Worm (Caenorhabditis elegans): Measurements from ENCODE around the gene F54D8.10.

The F54D8.10 gene

DNA sequence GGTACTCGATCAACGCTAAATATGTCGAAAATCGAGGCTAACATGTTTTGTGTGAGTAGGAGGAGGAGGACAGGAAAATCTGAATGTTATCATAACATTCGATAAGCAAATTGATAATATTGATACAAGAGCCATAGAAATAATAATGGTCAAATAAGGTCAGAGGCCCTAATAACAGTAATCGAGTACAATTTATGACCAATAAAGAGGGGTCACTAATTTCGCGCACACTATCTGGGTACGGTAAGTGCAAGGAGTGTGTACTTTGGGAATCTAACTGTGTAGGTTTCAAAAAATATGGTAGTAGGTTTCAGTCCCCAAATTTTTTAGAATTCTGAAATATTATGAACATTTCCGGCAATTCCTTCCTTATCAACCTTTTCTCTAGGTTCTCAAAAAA, 48.9 kb downstream of the F54D8.10 start:
- no peak for TF ChIP-seq egl-13 (tag; optimal IDR thresholded peaks at IDR 0.05)
- no peak for TF ChIP-seq snpc-4 (tag; optimal IDR thresholded peaks at IDR 0.05)
- TF ChIP-seq jun-1 (tag; optimal IDR thresholded peaks at IDR 0.05), result no peak
- no peak for TF ChIP-seq egl-27 (tag; optimal IDR thresholded peaks at IDR 0.05)
- TF ChIP-seq lin-15B (tag; optimal IDR thresholded peaks at IDR 0.05), result no peak
- TF ChIP-seq mab-9 (GFP tag; IDR thresholded peaks at IDR 0.05), result no peak
- TF ChIP-seq ztf-11 (tag; optimal IDR thresholded peaks at IDR 0.05), result no peak
- no peak for TF ChIP-seq nhr-19 (GFP tag; conservative IDR thresholded peaks at IDR 0.05)
- TF ChIP-seq C04F5.9 (tag; optimal IDR thresholded peaks at IDR 0.05), result no peak
- TF ChIP-seq elt-3 (tag; optimal IDR thresholded peaks at IDR 0.05), result no peak
- no peak for TF ChIP-seq elt-2 (tag; optimal IDR thresholded peaks at IDR 0.05)
- TF ChIP-seq nhr-12 (tag; optimal IDR thresholded peaks at IDR 0.05), result no peak

DNA sequence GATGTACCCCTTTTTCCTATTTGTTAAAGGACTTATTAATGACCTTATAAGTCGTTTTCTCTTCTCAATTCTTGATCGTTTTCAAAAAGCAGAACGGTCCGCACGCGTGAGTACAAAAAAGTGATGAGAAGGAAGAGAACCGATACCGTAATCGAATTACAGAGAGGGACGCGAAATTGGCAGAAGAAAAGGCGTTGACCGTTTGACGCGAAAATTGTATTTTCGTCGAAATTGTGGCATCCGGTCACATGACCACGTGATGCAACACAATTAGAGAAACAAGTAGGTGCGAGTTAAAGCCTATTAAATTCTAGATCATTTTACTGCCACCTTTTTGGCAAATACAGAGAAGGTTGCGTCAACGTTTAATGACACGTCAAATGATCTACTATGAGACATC, 49.6 kb downstream of the F54D8.10 start:
- TF ChIP-seq snu-23 (GFP tag; optimal IDR thresholded peaks at IDR 0.05) (no peak), hlh-4 (tag; optimal IDR thresholded peaks at IDR 0.05) (no peak), tbx-2 (tag; optimal IDR thresholded peaks at IDR 0.05) (peak; percentile 89), unc-86 (tag; optimal IDR thresholded peaks at IDR 0.05) (no peak), nhr-76 (tag; optimal IDR thresholded peaks at IDR 0.05) (no peak), nhr-71 (tag; optimal IDR thresholded peaks at IDR 0.05) (peak; percentile 3), nhr-85 (tag) (peak; percentile 68), aha-1 (tag; optimal IDR thresholded peaks at IDR 0.05) (no peak), efl-1 (optimal IDR thresholded peaks at IDR 0.05) (no peak), efl-1 (GFP tag; optimal IDR thresholded peaks at IDR 0.05 in 1 of 2) (peak in 1 of 2 experiments; percentile 36), skn-1 (tag; optimal IDR thresholded peaks at IDR 0.05) (no peak), zip-4 (GFP tag; optimal IDR thresholded peaks at IDR 0.05) (no peak), lin-14 (GFP tag; optimal IDR thresholded peaks at IDR 0.05) (peak; percentile 25), mdl-1 (tag; optimal IDR thresholded peaks at IDR 0.05) (no peak), mab-9 (GFP tag; IDR thresholded peaks at IDR 0.05) (no peak), alr-1 (tag; optimal IDR thresholded peaks at IDR 0.05; ENCODE audit: borderline replicate concordance) (no peak), sox-4 (tag; optimal IDR thresholded peaks at IDR 0.05) (no peak), hpl-2 (GFP tag; optimal IDR thresholded peaks at IDR 0.05) (no peak), nhr-20 (tag; optimal IDR thresholded peaks at IDR 0.05) (peak; percentile 4), egl-27 (tag; optimal IDR thresholded peaks at IDR 0.05) (no peak), lin-39 (tag; optimal IDR thresholded peaks at IDR 0.05) (no peak), fkh-4 (tag; optimal IDR thresholded peaks at IDR 0.05; ENCODE audit: borderline replicate concordance) (no peak), fos-1 (tag; optimal IDR thresholded peaks at IDR 0.05) (no peak), snpc-4 (tag; optimal IDR thresholded peaks at IDR 0.05) (no peak), mep-1 (tag; optimal IDR thresholded peaks at IDR 0.05) (no peak)
